Worm (Caenorhabditis elegans) whole organism, mixed stage, embryonic: ENCODE measurements around the gene nhr-255.

Experiments used
- M03D4.4 ChIP-seq: sonication (generic microtip); optimal IDR thresholded peaks from 2 replicates; lab custom pipeline; 2017; ENCODE audit warnings: mild to moderate bottlenecking, missing genetic modification characterization, missing compliant biosample characterization
- bed-3 ChIP-seq: fragments of 200-800 bp; sonication (Bioruptor generic); optimal IDR thresholded peaks from 3 replicates; lab custom pipeline; 2018; ENCODE audit warnings: mild to moderate bottlenecking, missing genetic modification characterization, moderate library complexity, missing compliant biosample characterization
- blmp-1 ChIP-seq: fragments of 150-350 bp; optimal IDR thresholded peaks from 2 replicates; lab custom pipeline; 2014; ENCODE audit warnings: missing biosample characterization, missing genetic modification characterization
- ceh-39 ChIP-seq: fragments of 150-350 bp; optimal IDR thresholded peaks from 2 replicates; lab custom pipeline; 2014; ENCODE audit warnings: missing biosample characterization, missing genetic modification characterization
- ceh-43 ChIP-seq: fragments of 200-800 bp; sonication (Bioruptor generic); optimal IDR thresholded peaks from 2 replicates; lab custom pipeline; 2018; ENCODE audit warnings: mild to moderate bottlenecking, missing genetic modification characterization, moderate library complexity, missing compliant biosample characterization
- ceh-83 ChIP-seq: fragments of 200-800 bp; sonication (Bioruptor generic); optimal IDR thresholded peaks from 2 replicates; lab custom pipeline; 2018; ENCODE audit warnings: mild to moderate bottlenecking, missing genetic modification characterization, missing compliant biosample characterization
- ces-1 ChIP-seq: fragments of 150-350 bp; optimal IDR thresholded peaks from 2 replicates; lab custom pipeline; 2014; ENCODE audit warnings: missing biosample characterization, missing genetic modification reagents, missing genetic modification characterization
- cnd-1 ChIP-seq: fragments of 200-800 bp; sonication (Bioruptor generic); optimal IDR thresholded peaks from 2 replicates; lab custom pipeline; 2018; ENCODE audit warnings: mild to moderate bottlenecking, missing genetic modification characterization, missing compliant biosample characterization
- drap-1 ChIP-seq: fragments of 200-800 bp; sonication (Bioruptor generic); optimal IDR thresholded peaks from 3 replicates; lab custom pipeline; 2018; ENCODE audit warnings: mild to moderate bottlenecking, missing genetic modification characterization, missing compliant biosample characterization
- elt-1 ChIP-seq: sonication (generic microtip); optimal IDR thresholded peaks from 2 replicates; lab custom pipeline; 2017; ENCODE audit warnings: missing genetic modification characterization, mild to moderate bottlenecking, missing compliant biosample characterization, antibody characterized with exemption, moderate library complexity, borderline replicate concordance; ENCODE audit not compliant: insufficient read depth
- elt-3 ChIP-seq: fragments of 150-350 bp; optimal IDR thresholded peaks from 2 replicates; lab custom pipeline; 2014; ENCODE audit warnings: missing biosample characterization, missing genetic modification characterization
- flh-1 ChIP-seq: fragments of 200-800 bp; sonication (Bioruptor generic); optimal IDR thresholded peaks from 2 replicates; lab custom pipeline; 2018; ENCODE audit warnings: mild to moderate bottlenecking, missing genetic modification characterization, moderate library complexity, missing compliant biosample characterization
- ham-2 ChIP-seq: fragments of 200-800 bp; sonication (Bioruptor generic); optimal IDR thresholded peaks from 2 replicates; lab custom pipeline; 2018; ENCODE audit warnings: mild to moderate bottlenecking, missing genetic modification characterization, missing compliant biosample characterization
- hlh-1 ChIP-seq: fragments of 150-350 bp; optimal IDR thresholded peaks from 2 replicates; lab custom pipeline; 2014; ENCODE audit warnings: missing biosample characterization, missing genetic modification reagents, missing genetic modification characterization
- lin-13 ChIP-seq: fragments of 150-350 bp; optimal IDR thresholded peaks from 2 replicates; lab custom pipeline; 2014; ENCODE audit warnings: missing biosample characterization, missing genetic modification characterization
- lin-32 ChIP-seq: fragments of 200-800 bp; sonication (Bioruptor generic); optimal IDR thresholded peaks from 2 replicates; lab custom pipeline; 2018; ENCODE audit warnings: mild to moderate bottlenecking, missing genetic modification characterization, missing compliant biosample characterization
- lsy-2 ChIP-seq: fragments of 150-350 bp; optimal IDR thresholded peaks from 2 replicates; lab custom pipeline; 2014; ENCODE audit warnings: missing biosample characterization, missing genetic modification characterization
- mab-5 ChIP-seq: fragments of 150-350 bp; optimal IDR thresholded peaks from 2 replicates; lab custom pipeline; 2014; ENCODE audit warnings: missing biosample characterization, missing genetic modification characterization
- mep-1 ChIP-seq: fragments of 150-350 bp; optimal IDR thresholded peaks from 2 replicates; lab custom pipeline; 2017; ENCODE audit warnings: missing biosample characterization, missing genetic modification reagents, missing genetic modification characterization, inconsistent platforms
- mls-2 ChIP-seq: sonication (generic microtip); optimal IDR thresholded peaks from 2 replicates; lab custom pipeline; 2016; ENCODE audit warnings: mild to moderate bottlenecking, missing genetic modification characterization, moderate library complexity, missing compliant biosample characterization
- nhr-12 ChIP-seq: fragments of 150-350 bp; optimal IDR thresholded peaks from 2 replicates; lab custom pipeline; 2014; ENCODE audit warnings: missing biosample characterization, missing genetic modification characterization
- nhr-2 ChIP-seq: fragments of 150-350 bp; optimal IDR thresholded peaks from 2 replicates; lab custom pipeline; 2014; ENCODE audit warnings: missing biosample characterization, missing genetic modification characterization
- nhr-237 ChIP-seq: fragments of 150-350 bp; optimal IDR thresholded peaks from 2 replicates; lab custom pipeline; 2014; ENCODE audit warnings: missing biosample characterization, missing genetic modification characterization
- nhr-28 ChIP-seq: fragments of 150-350 bp; optimal IDR thresholded peaks from 2 replicates; lab custom pipeline; 2014; ENCODE audit warnings: missing biosample characterization, missing genetic modification characterization
- nhr-76 ChIP-seq: sonication (generic microtip); optimal IDR thresholded peaks from 2 replicates; lab custom pipeline; 2017; ENCODE audit warnings: missing biosample characterization, missing genetic modification characterization
- pha-4 ChIP-seq: fragments of 150-350 bp; optimal IDR thresholded peaks from 2 replicates; lab custom pipeline; 2018; ENCODE audit warnings: missing biosample characterization, missing genetic modification reagents, missing genetic modification characterization
- sem-2 ChIP-seq: fragments of 200-800 bp; sonication (Bioruptor generic); optimal IDR thresholded peaks from 2 replicates; lab custom pipeline; 2018; ENCODE audit warnings: mild to moderate bottlenecking, missing genetic modification characterization, missing compliant biosample characterization
- snpc-4 ChIP-seq: fragments of 150-350 bp; optimal IDR thresholded peaks from 2 replicates; lab custom pipeline; 2014; ENCODE audit warnings: missing biosample characterization, missing genetic modification characterization
- sptf-1 ChIP-seq: sonication (generic microtip); optimal IDR thresholded peaks from 2 replicates; lab custom pipeline; 2017; ENCODE audit warnings: mild to moderate bottlenecking, missing genetic modification characterization, moderate library complexity, missing compliant biosample characterization
- tbx-8 ChIP-seq: fragments of 200-800 bp; sonication (Bioruptor generic); optimal IDR thresholded peaks from 2 replicates; lab custom pipeline; 2018; ENCODE audit warnings: mild to moderate bottlenecking, missing genetic modification characterization, moderate library complexity, missing compliant biosample characterization
- unc-120 ChIP-seq: sonication (generic microtip); optimal IDR thresholded peaks from 2 replicates; lab custom pipeline; 2017; ENCODE audit warnings: missing genetic modification characterization, missing compliant biosample characterization; ENCODE audit not compliant: poor library complexity, severe bottlenecking
- unc-39 ChIP-seq: fragments of 150-350 bp; optimal IDR thresholded peaks from 2 replicates; lab custom pipeline; 2014; ENCODE audit warnings: missing biosample characterization, missing genetic modification characterization
- unc-62 ChIP-seq: fragments of 150-350 bp; optimal IDR thresholded peaks from 2 replicates; lab custom pipeline; 2014; ENCODE audit warnings: missing biosample characterization, missing genetic modification reagents, missing genetic modification characterization
- zip-8 ChIP-seq: fragments of 150-350 bp; optimal IDR thresholded peaks from 2 replicates; lab custom pipeline; 2014; ENCODE audit warnings: missing biosample characterization, missing genetic modification characterization
- ztf-11 ChIP-seq: fragments of 150-350 bp; optimal IDR thresholded peaks from 2 replicates; lab custom pipeline; 2014; ENCODE audit warnings: missing biosample characterization, missing genetic modification characterization

Gene nhr-255

ce11 chrX:15707366-15707892 lies 35.0 kb upstream of the nhr-255 start:
- TF ChIP-seq mls-2 (tag; lab: Kevin White, UChicago) = peak; percentile 81
- no peak for TF ChIP-seq flh-1 (GFP tag; lab: Kevin White, UChicago)
- peak; percentile 62 for TF ChIP-seq ztf-11 (tag; lab: Kevin White, UChicago)
- no peak for TF ChIP-seq tbx-8 (GFP tag; lab: Kevin White, UChicago)
- TF ChIP-seq ceh-43 (GFP tag; lab: Kevin White, UChicago) = peak; percentile 49
- no peak for TF ChIP-seq nhr-12 (tag; lab: Kevin White, UChicago)
- TF ChIP-seq unc-39 (tag; lab: Kevin White, UChicago) = peak; percentile 20
- TF ChIP-seq ham-2 = peak; percentile 52
- peak; percentile 22 for TF ChIP-seq elt-3
- TF ChIP-seq sptf-1 = peak; percentile 70
- TF ChIP-seq unc-120 = peak; percentile 68
- TF ChIP-seq ceh-83 (GFP tag; lab: Kevin White, UChicago) = no peak
- TF ChIP-seq ceh-39 = no peak
- no peak for TF ChIP-seq blmp-1 (tag; lab: Kevin White, UChicago)
- no peak for TF ChIP-seq nhr-76 (tag; lab: Kevin White, UChicago)
- peak; percentile 80 for TF ChIP-seq hlh-1
- peak; percentile 35 for TF ChIP-seq nhr-2 (tag; lab: Kevin White, UChicago)
- no peak for TF ChIP-seq snpc-4 (tag; lab: Kevin White, UChicago)
- peak; percentile 61 for TF ChIP-seq drap-1 (GFP tag; lab: Kevin White, UChicago)
- peak; percentile 40 for TF ChIP-seq lsy-2 (tag; lab: Kevin White, UChicago)
- peak; percentile 43 for TF ChIP-seq lin-13
- peak; percentile 64 for TF ChIP-seq ces-1 (GFP tag; lab: Kevin White, UChicago)
- no peak for TF ChIP-seq zip-8 (tag; lab: Kevin White, UChicago)
- no peak for TF ChIP-seq nhr-237 (tag; lab: Kevin White, UChicago)
- no peak for TF ChIP-seq nhr-28
- peak; percentile 71 for TF ChIP-seq M03D4.4
- TF ChIP-seq pha-4 = peak; percentile 68
- TF ChIP-seq lin-32 (GFP tag; lab: Kevin White, UChicago) = no peak
- TF ChIP-seq mab-5 = no peak
- TF ChIP-seq unc-62 (GFP tag; lab: Kevin White, UChicago) = peak; percentile 75
- TF ChIP-seq cnd-1 (tag; lab: Kevin White, UChicago) = peak; percentile 46
- TF ChIP-seq bed-3 (GFP tag; lab: Kevin White, UChicago) = no peak
- no peak for TF ChIP-seq sem-2 (GFP tag; lab: Kevin White, UChicago)
- TF ChIP-seq mep-1 (tag; lab: Kevin White, UChicago) = peak; percentile 31
- TF ChIP-seq elt-1 (tag; lab: Kevin White, UChicago) = peak; percentile 81

ce11 chrX:15707913-15708312 lies 34.5 kb upstream of the nhr-255 start, which contains the start of gene nhr-48:
TSS of gene nhr-48 (plus strand) at chrX:15708213.
- TF ChIP-seq pha-4 = no peak
- TF ChIP-seq tbx-8 (GFP tag; lab: Kevin White, UChicago) = no peak
- no peak for TF ChIP-seq bed-3 (GFP tag; lab: Kevin White, UChicago)
- no peak for TF ChIP-seq mab-5
- TF ChIP-seq drap-1 (GFP tag; lab: Kevin White, UChicago) = no peak
- no peak for TF ChIP-seq snpc-4 (tag; lab: Kevin White, UChicago)
- no peak for TF ChIP-seq lin-13
- no peak for TF ChIP-seq nhr-237 (tag; lab: Kevin White, UChicago)
- no peak for TF ChIP-seq nhr-76 (tag; lab: Kevin White, UChicago)
- TF ChIP-seq ham-2 = no peak
- no peak for TF ChIP-seq M03D4.4
- TF ChIP-seq zip-8 (tag; lab: Kevin White, UChicago) = no peak
- no peak for TF ChIP-seq unc-120

ce11 chrX:15709594-15709993 lies 32.8 kb upstream of the nhr-255 start:
- TF ChIP-seq ham-2 (peak; percentile 13), ceh-43 (GFP tag; lab: Kevin White, UChicago) (no peak)
- TF ChIP-seq, all 35 proteins: peak for 1

- TF ChIP-seq elt-1 (tag; lab: Kevin White, UChicago) = peak; percentile 70
- TF ChIP-seq ham-2 = peak; percentile 42
- TF ChIP-seq M03D4.4 = no peak
- no peak for TF ChIP-seq drap-1 (GFP tag; lab: Kevin White, UChicago)
These were observed 29.2 kb upstream of the nhr-255 start for ce11 chrX:15713189-15713588.
